Worm (Caenorhabditis elegans) whole organism, L4 larva: Measurements from ENCODE around the gene mes-2.

Experiments used
- F49E8.2 ChIP-seq: sonication (generic microtip); optimal IDR thresholded peaks from 2 replicates; lab custom pipeline; 2016; ENCODE audit warnings: missing compliant biosample characterization, mild to moderate bottlenecking, missing genetic modification characterization, borderline replicate concordance
- ZK337.2 ChIP-seq: fragments of 200-800 bp; sonication (Bioruptor generic); IDR thresholded peaks from 2 replicates; pipeline ENCODE4 v1.3.6; 2022; ENCODE audit warnings: missing genetic modification reagents, missing genetic modification characterization, missing compliant biosample characterization
- ama-1 ChIP-seq: fragments of 150-350 bp; optimal IDR thresholded peaks from 2 replicates; lab custom pipeline; 2014; ENCODE audit warnings: inconsistent platforms, mixed read lengths
- attf-4 ChIP-seq: sonication (generic microtip); optimal IDR thresholded peaks from 3 replicates; lab custom pipeline; 2017; ENCODE audit warnings: missing biosample characterization, missing genetic modification characterization
- ceh-20 ChIP-seq: fragments of 200-800 bp; sonication (Bioruptor generic); IDR thresholded peaks from 2 replicates; pipeline ENCODE4 v1.3.6; 2022; ENCODE audit warnings: missing genetic modification reagents, missing genetic modification characterization, missing compliant biosample characterization
- ces-1 ChIP-seq: fragments of 150-350 bp; sonication (generic microtip); optimal IDR thresholded peaks from 4 replicates; lab custom pipeline; 2014; ENCODE audit warnings: missing biosample characterization, missing genetic modification reagents, missing genetic modification characterization
- cey-2 ChIP-seq: sonication (generic microtip); optimal IDR thresholded peaks from 3 replicates; lab custom pipeline; 2017; ENCODE audit warnings: missing genetic modification characterization, mild to moderate bottlenecking, missing compliant biosample characterization, antibody characterized with exemption, borderline replicate concordance; ENCODE audit not compliant: insufficient read depth
- ctbp-1 ChIP-seq: fragments of 200-800 bp; sonication (Bioruptor generic); IDR thresholded peaks from 2 replicates; pipeline ENCODE4 v1.3.6; 2022; ENCODE audit warnings: missing genetic modification reagents, missing genetic modification characterization, missing compliant biosample characterization
- daf-12 ChIP-seq: fragments of 150-350 bp; optimal IDR thresholded peaks from 2 replicates; lab custom pipeline; 2014; ENCODE audit warnings: missing biosample characterization, missing genetic modification reagents, missing genetic modification characterization
- daf-19 ChIP-seq: fragments of 200-800 bp; sonication (Bioruptor generic); conservative IDR thresholded peaks from 2 replicates; pipeline ENCODE4 v1.3.6; 2022; ENCODE audit warnings: missing genetic modification characterization, missing compliant biosample characterization
- dmd-6 ChIP-seq: fragments of 200-800 bp; sonication (Bioruptor generic); IDR thresholded peaks from 2 replicates; pipeline ENCODE4 v1.3.6; 2022; ENCODE audit warnings: missing genetic modification reagents, missing genetic modification characterization, missing compliant biosample characterization
- dpl-1 ChIP-seq: fragments of 150-350 bp; optimal IDR thresholded peaks from 2 replicates; lab custom pipeline; 2014; ENCODE audit warnings: missing biosample characterization, missing genetic modification reagents, missing genetic modification characterization
- duxl-1 ChIP-seq: sonication (generic microtip); optimal IDR thresholded peaks from 2 replicates; lab custom pipeline; 2016; ENCODE audit warnings: mild to moderate bottlenecking, missing genetic modification characterization, moderate library complexity, missing compliant biosample characterization; ENCODE audit not compliant: poor library complexity
- dve-1 ChIP-seq: sonication (generic microtip); optimal IDR thresholded peaks from 2 replicates; lab custom pipeline; 2017; ENCODE audit warnings: antibody characterized with exemption, mild to moderate bottlenecking, missing genetic modification characterization, missing compliant biosample characterization; ENCODE audit not compliant: insufficient read depth
- fos-1 ChIP-seq: fragments of 150-350 bp; optimal IDR thresholded peaks from 2 replicates; lab custom pipeline; 2014; ENCODE audit warnings: missing biosample characterization, missing genetic modification characterization
- gei-8 ChIP-seq: fragments of 200-800 bp; sonication (Bioruptor generic); optimal IDR thresholded peaks from 2 replicates; lab custom pipeline; 2018; ENCODE audit warnings: mild to moderate bottlenecking, missing genetic modification characterization, missing compliant biosample characterization
- hlh-11 ChIP-seq: fragments of 200-800 bp; sonication (Bioruptor generic); optimal IDR thresholded peaks from 2 replicates; lab custom pipeline; 2018; ENCODE audit warnings: mild to moderate bottlenecking, missing genetic modification characterization, missing compliant biosample characterization
- lin-13 ChIP-seq: fragments of 150-350 bp; optimal IDR thresholded peaks from 2 replicates; lab custom pipeline; 2014; ENCODE audit warnings: missing biosample characterization, missing genetic modification reagents, missing genetic modification characterization
- lin-39 ChIP-seq: fragments of 150-350 bp; optimal IDR thresholded peaks from 2 replicates; lab custom pipeline; 2014; ENCODE audit warnings: missing biosample characterization, missing genetic modification reagents, missing genetic modification characterization
- lir-3 ChIP-seq: sonication (generic microtip); optimal IDR thresholded peaks from 2 replicates; lab custom pipeline; 2016; ENCODE audit warnings: mild to moderate bottlenecking, missing genetic modification characterization, missing compliant biosample characterization
- madf-5 ChIP-seq, 2 experiments: fragments of 200-800 bp; sonication (Bioruptor generic); IDR thresholded peaks; 2 replicates each; pipeline ENCODE4 v1.3.6; 2022; ENCODE audit warnings: missing compliant biosample characterization in 2 of 2, missing genetic modification characterization in 2 of 2
- mdt-29 ChIP-seq: fragments of 200-800 bp; sonication (Bioruptor generic); IDR thresholded peaks from 2 replicates; pipeline ENCODE4 v1.3.6; 2022; ENCODE audit warnings: missing genetic modification reagents, missing genetic modification characterization, missing compliant biosample characterization
- mes-2 ChIP-seq: sonication (generic microtip); optimal IDR thresholded peaks from 2 replicates; lab custom pipeline; 2016; ENCODE audit warnings: missing genotype, mild to moderate bottlenecking, missing genetic modification characterization, missing compliant biosample characterization; ENCODE audit not compliant: poor library complexity, severe bottlenecking
- nhr-10 ChIP-seq: fragments of 150-350 bp; optimal IDR thresholded peaks from 2 replicates; lab custom pipeline; 2014; ENCODE audit warnings: missing biosample characterization, missing genetic modification characterization
- nhr-11 ChIP-seq: fragments of 150-350 bp; optimal IDR thresholded peaks from 2 replicates; lab custom pipeline; 2014; ENCODE audit warnings: missing biosample characterization, missing genetic modification characterization
- nhr-28 ChIP-seq: fragments of 150-350 bp; optimal IDR thresholded peaks from 2 replicates; lab custom pipeline; 2014; ENCODE audit warnings: missing biosample characterization, missing genetic modification characterization
- nhr-41 ChIP-seq: fragments of 200-800 bp; sonication (Bioruptor generic); IDR thresholded peaks from 2 replicates; pipeline ENCODE4 v1.3.6; 2022; ENCODE audit warnings: missing genetic modification reagents, missing genetic modification characterization, missing compliant biosample characterization
- nhr-6 ChIP-seq: fragments of 150-350 bp; optimal IDR thresholded peaks from 2 replicates; lab custom pipeline; 2014; ENCODE audit warnings: missing biosample characterization, missing genetic modification characterization
- pha-4 ChIP-seq, 2 experiments: fragments of 150-350 bp in 1 of 2; fragments of 200-800 bp in 1 of 2; sonication (Bioruptor generic) in 1 of 2; IDR thresholded peaks in 1 of 2; optimal IDR thresholded peaks in 1 of 2; 2 replicates each; pipeline versions ENCODE4 v1.3.6 to Lab custom; 2014 to 2022; ENCODE audit warnings: missing genetic modification characterization in 2 of 2, missing genetic modification reagents in 2 of 2, missing biosample characterization in 1 of 2, missing compliant biosample characterization in 1 of 2
- pqm-1 ChIP-seq: sonication (generic microtip); optimal IDR thresholded peaks from 2 replicates; lab custom pipeline; 2017; ENCODE audit warnings: missing biosample characterization, missing genetic modification characterization
- saeg-2 ChIP-seq: fragments of 200-800 bp; sonication (Bioruptor generic); IDR thresholded peaks from 2 replicates; pipeline ENCODE4 v1.3.6; 2022; ENCODE audit warnings: missing genetic modification reagents, missing genetic modification characterization, missing compliant biosample characterization
- snpc-1.2 ChIP-seq: fragments of 200-800 bp; sonication (Bioruptor generic); IDR thresholded peaks from 2 replicates; pipeline ENCODE4 v1.3.6; 2022; ENCODE audit warnings: missing genetic modification reagents, missing genetic modification characterization, missing compliant biosample characterization
- spr-1 ChIP-seq: sonication (generic microtip); optimal IDR thresholded peaks from 2 replicates; lab custom pipeline; 2016; ENCODE audit warnings: mild to moderate bottlenecking, missing genetic modification characterization, missing compliant biosample characterization
- spr-3 ChIP-seq: fragments of 200-800 bp; sonication (Bioruptor generic); optimal IDR thresholded peaks from 2 replicates; lab custom pipeline; 2018; ENCODE audit warnings: mild to moderate bottlenecking, missing genetic modification characterization, missing compliant biosample characterization
- zag-1 ChIP-seq: fragments of 150-350 bp; optimal IDR thresholded peaks from 2 replicates; lab custom pipeline; 2014; ENCODE audit warnings: missing biosample characterization, missing genetic modification characterization
- zfp-2 ChIP-seq: sonication (generic microtip); optimal IDR thresholded peaks from 2 replicates; lab custom pipeline; 2016; ENCODE audit warnings: mild to moderate bottlenecking, missing genetic modification characterization, missing compliant biosample characterization
- zip-11 ChIP-seq: fragments of 200-800 bp; sonication (Bioruptor generic); IDR thresholded peaks from 2 replicates; pipeline ENCODE4 v1.3.6; 2022; ENCODE audit warnings: missing genetic modification characterization, missing compliant biosample characterization

The mes-2 gene

ce11 chrII:14413709-14414108 is 29.9 kb downstream of the mes-2 start:
- TF ChIP-seq lin-39 (tag; lab: Kevin White, UChicago) (no peak), nhr-11 (tag; lab: Kevin White, UChicago) (no peak), attf-4 (tag; lab: Kevin White, UChicago) (no peak), zfp-2 (tag; lab: Kevin White, UChicago) (no peak), spr-1 (tag; lab: Kevin White, UChicago) (no peak), gei-8 (GFP tag; lab: Kevin White, UChicago) (no peak), fos-1 (tag; lab: Kevin White, UChicago) (no peak), F49E8.2 (tag; lab: Kevin White, UChicago) (no peak), lin-13 (GFP tag; lab: Kevin White, UChicago) (no peak), snpc-1.2 (no peak), mes-2 (tag; lab: Kevin White, UChicago) (no peak), saeg-2 (GFP tag; lab: Robert Waterston, UW) (no peak), nhr-10 (tag; lab: Kevin White, UChicago) (no peak), daf-12 (tag; lab: Kevin White, UChicago) (no peak), ama-1 (lab: Kevin White, UChicago) (no peak), nhr-6 (tag; lab: Kevin White, UChicago) (no peak), pha-4 (GFP tag; IDR thresholded peaks at IDR 0.05; lab: Robert Waterston, UW) (no peak), pha-4 (tag; optimal IDR thresholded peaks at IDR 0.05; lab: Kevin White, UChicago) (no peak)
- TF ChIP-seq, all 104 proteins: peak for 0

DNA sequence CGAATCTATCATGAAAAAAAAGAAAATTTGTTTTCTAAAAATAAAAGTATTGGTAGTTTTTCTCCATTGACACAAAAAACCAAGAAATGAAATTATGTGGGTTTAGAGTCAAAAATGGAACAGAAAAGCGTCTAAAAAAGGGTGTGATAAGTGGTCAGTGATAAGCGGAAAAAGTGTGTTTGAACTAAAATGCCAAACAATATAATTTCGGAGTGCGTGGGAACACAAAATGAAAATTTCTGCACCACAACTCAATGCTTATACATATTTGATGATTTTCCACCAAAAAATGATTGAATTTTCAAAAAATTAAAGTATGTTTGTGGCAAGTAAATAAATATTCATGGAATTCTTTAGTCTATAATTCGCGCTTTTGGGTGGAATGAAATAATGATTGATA is 31.7 kb downstream of the mes-2 start:
- TF ChIP-seq dmd-6 (GFP tag; lab: Robert Waterston, UW): peak; percentile 58; the same call in 1 of the 2 replicates
- peak; percentile 63 for TF ChIP-seq nhr-28 (tag; lab: Kevin White, UChicago)
- TF ChIP-seq ceh-20 (GFP tag; lab: Robert Waterston, UW): no peak
- no peak for TF ChIP-seq spr-3 (GFP tag; lab: Kevin White, UChicago)
- TF ChIP-seq pqm-1 (tag; lab: Kevin White, UChicago): peak; percentile 6

DNA sequence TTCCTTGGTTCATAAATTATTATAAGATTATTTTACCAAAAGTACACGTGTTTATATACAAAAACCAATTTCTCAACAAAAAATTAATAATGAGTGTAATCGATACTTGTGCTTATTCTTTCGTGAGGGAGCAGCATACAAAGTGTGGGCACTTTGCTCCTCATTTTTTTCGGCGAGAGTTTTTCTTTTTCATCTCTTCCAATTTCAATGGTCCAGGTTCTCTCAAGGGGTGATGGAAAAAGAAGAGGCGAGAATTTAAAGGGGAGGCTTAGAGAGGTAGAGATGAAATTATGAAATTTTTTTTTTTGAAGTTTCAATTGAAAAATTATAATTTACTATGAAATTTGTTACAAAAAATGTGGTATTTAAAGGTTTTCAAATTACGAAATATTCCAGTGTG is 33.2 kb downstream of the mes-2 start:
- no peak for TF ChIP-seq pha-4 (GFP tag; IDR thresholded peaks at IDR 0.05; lab: Robert Waterston, UW)
- TF ChIP-seq pha-4 (tag; optimal IDR thresholded peaks at IDR 0.05; lab: Kevin White, UChicago): no peak
- no peak for TF ChIP-seq zag-1 (tag; lab: Kevin White, UChicago)
- no peak for TF ChIP-seq lir-3 (tag; lab: Kevin White, UChicago)
- no peak for TF ChIP-seq ceh-20 (GFP tag; lab: Robert Waterston, UW)
- TF ChIP-seq dve-1 (tag; lab: Kevin White, UChicago): no peak
- TF ChIP-seq madf-5 (GFP tag; IDR thresholded peaks at IDR 0.05; lab: Robert Waterston, UW): no peak
- no peak for TF ChIP-seq daf-19 (GFP tag; lab: Robert Waterston, UW)
- TF ChIP-seq cey-2: no peak
- no peak for TF ChIP-seq mdt-29 (GFP tag; lab: Robert Waterston, UW)
- TF ChIP-seq hlh-11 (tag; lab: Kevin White, UChicago): no peak
- TF ChIP-seq ctbp-1 (GFP tag; lab: Robert Waterston, UW): no peak
- no peak for TF ChIP-seq spr-3 (GFP tag; lab: Kevin White, UChicago)
- no peak for TF ChIP-seq ces-1 (GFP tag; lab: Kevin White, UChicago)
- no peak for TF ChIP-seq duxl-1 (tag; lab: Kevin White, UChicago)
- TF ChIP-seq zip-11 (GFP tag; lab: Robert Waterston, UW): no peak
- no peak for TF ChIP-seq ZK337.2 (GFP tag; lab: Robert Waterston, UW)
- TF ChIP-seq nhr-41: no peak
- TF ChIP-seq dpl-1 (GFP tag; lab: Kevin White, UChicago): no peak
